Fruit fly (Drosophila melanogaster): ENCODE data around the gene CG17350.
A peak's percentile ranks its signal among the peaks of the same experiment; 100 is the strongest.

DNA sequence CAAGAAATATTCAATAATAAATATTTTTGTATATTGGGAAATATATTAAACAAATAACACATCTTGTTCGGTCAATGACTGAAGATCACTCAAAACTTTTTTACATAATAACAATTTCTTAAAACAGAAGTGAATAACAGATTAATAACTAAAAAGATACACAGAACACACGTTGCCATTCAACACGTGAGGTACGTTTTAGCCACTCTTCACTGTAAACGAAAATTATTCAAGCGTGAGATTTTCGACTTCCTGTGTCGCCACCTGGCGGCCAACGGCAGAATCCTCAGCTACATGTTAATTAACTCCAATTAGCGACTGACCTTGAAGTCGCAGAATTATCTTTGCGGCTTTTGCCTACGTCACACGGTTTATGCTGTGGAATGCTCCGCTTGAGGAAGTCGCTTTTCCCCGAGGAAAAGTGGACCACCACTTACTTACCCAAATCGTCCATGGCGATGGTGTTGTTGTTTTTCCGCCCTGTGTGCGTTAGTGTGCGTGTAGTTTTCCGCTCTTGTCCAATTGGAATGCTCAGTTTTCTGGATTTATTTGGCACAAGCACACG is 45.1 kb downstream of the CG17350 start:
- TF ChIP-seq achi (GFP tag; optimal IDR thresholded peaks at IDR 0.05) (peak; percentile 51), Lpt (GFP tag; optimal IDR thresholded peaks at IDR 0.05) (no peak), Sox15 (GFP tag; optimal IDR thresholded peaks at IDR 0.05) (peak; percentile 4)

Data from whole organism, prepupa.